Worm (Caenorhabditis elegans): ENCODE results near the gene eelo-1.

Gene eelo-1

DNA sequence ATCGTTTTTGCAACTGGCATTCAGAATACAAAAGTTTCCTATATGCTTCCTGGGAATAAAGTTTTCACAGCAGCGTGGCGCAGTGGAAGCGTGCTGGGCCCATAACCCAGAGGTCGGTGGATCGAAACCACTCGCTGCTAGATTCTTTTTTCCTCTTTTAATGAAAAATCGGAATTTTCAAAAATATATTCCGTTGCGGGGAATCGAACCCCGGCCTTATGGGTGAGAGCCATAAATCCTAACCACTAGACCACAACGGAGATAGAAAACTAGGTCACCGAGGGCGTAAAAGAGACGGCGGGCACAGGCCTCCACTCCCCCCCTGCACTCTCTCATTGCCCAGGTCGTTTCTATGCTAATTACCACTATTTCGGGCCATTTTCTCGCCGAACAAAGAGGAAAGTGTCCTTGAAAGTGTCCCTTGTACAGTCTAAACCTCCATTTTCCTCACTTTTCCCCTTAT lies 46.2 kb upstream of the eelo-1 start, which contains the start of gene Y22D7AL.6 (continued):
- TF ChIP-seq eyg-1 (tag; optimal IDR thresholded peaks at IDR 0.05) (no peak), dve-1 (tag; optimal IDR thresholded peaks at IDR 0.05) (peak; percentile 19), sox-4 (tag; optimal IDR thresholded peaks at IDR 0.05) (peak; percentile 62), pha-2 (tag; optimal IDR thresholded peaks at IDR 0.05) (peak; percentile 69), pros-1 (tag; optimal IDR thresholded peaks at IDR 0.05) (peak; percentile 46), hlh-30 (tag; optimal IDR thresholded peaks at IDR 0.05; ENCODE audit: insufficient read depth) (no peak), lin-11 (tag; optimal IDR thresholded peaks at IDR 0.05) (peak; percentile 59), ceh-31 (tag; optimal IDR thresholded peaks at IDR 0.05) (peak; percentile 47), pax-1 (tag; optimal IDR thresholded peaks at IDR 0.05) (no peak), ama-1 (optimal IDR thresholded peaks at IDR 0.05) (no peak), ceh-48 (tag; optimal IDR thresholded peaks at IDR 0.05) (peak; percentile 51), unc-86 (tag; optimal IDR thresholded peaks at IDR 0.05) (peak; percentile 59), tbx-2 (tag; optimal IDR thresholded peaks at IDR 0.05) (peak; percentile 28), ceh-30 (tag; optimal IDR thresholded peaks at IDR 0.05) (no peak), ceh-34 (tag; optimal IDR thresholded peaks at IDR 0.05) (peak; percentile 45), hlh-6 (tag; optimal IDR thresholded peaks at IDR 0.05) (peak; percentile 83), che-1 (tag; optimal IDR thresholded peaks at IDR 0.05) (peak; percentile 76), sox-2 (GFP tag; IDR thresholded peaks at IDR 0.05) (peak; percentile 73), mec-3 (tag; optimal IDR thresholded peaks at IDR 0.05; ENCODE audit: borderline replicate concordance) (no peak), lim-6 (tag; optimal IDR thresholded peaks at IDR 0.05) (no peak), tbx-7 (tag; optimal IDR thresholded peaks at IDR 0.05) (peak; percentile 37), nhr-232 (tag; optimal IDR thresholded peaks at IDR 0.05) (peak; percentile 62), ref-2 (tag; optimal IDR thresholded peaks at IDR 0.05) (peak; percentile 51), sdc-2 (tag; optimal IDR thresholded peaks at IDR 0.05) (peak; percentile 49), unc-3 (GFP tag; conservative IDR thresholded peaks at IDR 0.05) (peak; percentile 39; the same call in 1 of the 2 replicates), unc-3 (tag; optimal IDR thresholded peaks at IDR 0.05) (peak; percentile 30)

DNA sequence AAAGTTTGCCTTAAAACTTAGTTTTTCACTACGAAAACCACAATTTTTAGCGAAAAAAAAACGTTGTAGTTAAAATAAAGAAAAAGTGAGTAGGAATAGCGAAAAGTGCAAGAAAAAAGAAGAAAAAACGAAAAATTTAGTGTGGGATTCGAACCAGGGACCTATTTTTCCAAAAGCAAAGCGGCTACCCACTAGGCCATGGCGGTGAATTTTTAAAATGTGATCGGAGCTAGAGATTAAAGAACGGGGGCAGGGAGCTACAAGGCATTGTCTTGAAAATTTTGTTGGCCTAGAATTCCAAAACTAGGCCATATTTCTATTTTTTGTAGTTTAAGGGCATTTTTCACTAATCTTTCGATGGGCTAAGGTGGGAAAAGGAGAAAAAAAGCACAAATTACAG lies 45.4 kb upstream of the eelo-1 start:
- TF ChIP-seq ceh-45 (GFP tag; IDR thresholded peaks at IDR 0.05) (no peak), ref-2 (tag; optimal IDR thresholded peaks at IDR 0.05) (no peak), nhr-11 (tag; optimal IDR thresholded peaks at IDR 0.05) (no peak), ahr-1 (tag; optimal IDR thresholded peaks at IDR 0.05) (no peak), rnt-1 (tag; optimal IDR thresholded peaks at IDR 0.05) (no peak), pag-3 (tag; optimal IDR thresholded peaks at IDR 0.05; ENCODE audit: borderline replicate concordance) (no peak), hlh-13 (GFP tag; optimal IDR thresholded peaks at IDR 0.05) (no peak), ets-4 (tag; optimal IDR thresholded peaks at IDR 0.05) (no peak), che-1 (tag; optimal IDR thresholded peaks at IDR 0.05) (no peak), ceh-22 (tag; optimal IDR thresholded peaks at IDR 0.05) (no peak), nhr-232 (tag; optimal IDR thresholded peaks at IDR 0.05) (no peak), T23F11.4 (GFP tag; optimal IDR thresholded peaks at IDR 0.05) (no peak), ceh-18 (tag; optimal IDR thresholded peaks at IDR 0.05) (no peak)

DNA sequence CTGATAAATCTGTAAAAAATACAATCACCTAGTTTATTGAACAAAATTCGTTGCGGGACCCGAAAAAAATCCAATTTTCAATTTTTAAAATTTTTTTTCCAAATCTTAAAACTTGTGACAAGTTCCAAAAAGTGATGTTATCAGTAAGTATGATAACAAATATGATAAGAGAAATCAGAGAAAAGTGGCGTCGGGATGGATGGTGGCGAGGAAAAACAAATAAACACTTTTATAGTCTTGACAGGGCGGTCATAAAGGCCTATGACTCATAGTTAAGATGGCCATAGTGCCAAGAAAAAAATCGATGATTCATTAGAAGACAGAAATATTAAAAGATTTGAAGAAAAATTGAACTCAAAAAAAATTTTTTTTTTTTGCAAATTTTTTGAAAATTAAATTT lies 44.4 kb upstream of the eelo-1 start:
- peak; percentile 85 for TF ChIP-seq elt-2 (tag; optimal IDR thresholded peaks at IDR 0.05)
- no peak for TF ChIP-seq ttx-3 (tag; optimal IDR thresholded peaks at IDR 0.05)

DNA sequence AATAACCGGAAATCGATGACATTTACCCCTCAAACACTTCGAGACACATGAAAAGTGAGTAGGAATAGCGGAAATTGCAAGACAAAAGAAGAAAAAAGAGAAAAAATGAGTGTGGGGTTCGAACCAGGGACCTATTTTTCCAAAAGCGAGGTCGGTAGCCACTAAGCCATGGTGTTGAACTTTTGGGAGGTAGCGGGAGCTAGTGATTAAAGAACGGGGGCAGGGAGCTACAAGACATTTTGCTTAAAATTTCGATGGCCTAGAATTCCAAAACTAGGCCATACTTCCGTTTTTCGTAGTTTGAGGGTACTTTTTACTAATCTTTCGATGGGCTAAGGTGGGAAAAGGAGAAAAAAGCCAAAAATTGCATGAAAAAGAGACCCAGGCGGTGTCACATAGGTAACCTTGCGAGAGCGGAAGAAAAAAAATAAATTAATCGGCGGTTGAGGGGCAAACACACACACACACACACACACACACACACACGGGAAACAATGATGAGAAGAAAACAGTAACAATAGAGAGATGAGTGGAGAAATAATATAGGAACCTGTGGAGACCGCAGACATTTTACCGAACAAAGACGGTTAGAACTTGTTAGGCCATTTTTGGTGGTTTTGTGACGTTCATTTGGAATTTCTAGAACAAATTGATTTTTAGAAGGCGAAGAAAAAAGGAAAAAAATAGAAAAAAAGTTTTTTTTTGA lies 43.3 kb upstream of the eelo-1 start:
- TF ChIP-seq T23F11.4 (GFP tag; optimal IDR thresholded peaks at IDR 0.05), result peak; percentile 49
- no peak for TF ChIP-seq ets-4 (tag; optimal IDR thresholded peaks at IDR 0.05)
- peak; percentile 74 for TF ChIP-seq mec-3 (tag; optimal IDR thresholded peaks at IDR 0.05; ENCODE audit: borderline replicate concordance)
- peak; percentile 68 for TF ChIP-seq Y22D7AL.16 (tag; optimal IDR thresholded peaks at IDR 0.05)
- TF ChIP-seq ceh-24 (tag; optimal IDR thresholded peaks at IDR 0.05), result peak; percentile 14
- TF ChIP-seq syd-9 (tag; optimal IDR thresholded peaks at IDR 0.05), result peak; percentile 62
- TF ChIP-seq pqm-1 (tag; optimal IDR thresholded peaks at IDR 0.05), result no peak
- no peak for TF ChIP-seq eyg-1 (tag; optimal IDR thresholded peaks at IDR 0.05)
- TF ChIP-seq madf-2 (tag; optimal IDR thresholded peaks at IDR 0.05), result peak; percentile 26
- peak; percentile 69 for TF ChIP-seq fkh-6 (tag; optimal IDR thresholded peaks at IDR 0.05)
- TF ChIP-seq ztf-16 (tag; optimal IDR thresholded peaks at IDR 0.05), result peak; percentile 26
- TF ChIP-seq K09A11.1 (tag; optimal IDR thresholded peaks at IDR 0.05; ENCODE audit: insufficient read depth), result peak; percentile 6
- no peak for TF ChIP-seq pag-3 (tag; optimal IDR thresholded peaks at IDR 0.05; ENCODE audit: borderline replicate concordance)
- TF ChIP-seq tbx-2 (tag; optimal IDR thresholded peaks at IDR 0.05), result peak; percentile 19
- no peak for TF ChIP-seq sox-2 (GFP tag; IDR thresholded peaks at IDR 0.05)
- peak; percentile 75 for TF ChIP-seq gmeb-2 (tag; optimal IDR thresholded peaks at IDR 0.05)
- TF ChIP-seq elt-4 (tag; optimal IDR thresholded peaks at IDR 0.05), result no peak

Data from whole organism, late embryonic.